Worm (Caenorhabditis elegans) whole organism, midembryonic: ENCODE data around the gene egl-13.

ENCODE experiments used
- T22C8.4 ChIP-seq: fragments of 200-800 bp; sonication (Bioruptor generic); IDR thresholded peaks from 2 replicates; pipeline ENCODE4 v1.3.6; 2022; ENCODE audit warnings: missing genetic modification characterization, missing compliant biosample characterization
- cog-1 ChIP-seq: sonication (generic microtip); optimal IDR thresholded peaks from 2 replicates; lab custom pipeline; 2016; ENCODE audit warnings: missing genetic modification characterization, missing compliant biosample characterization
- flt-1 ChIP-seq: fragments of 200-800 bp; sonication (Bioruptor generic); IDR thresholded peaks from 2 replicates; pipeline ENCODE4 v1.3.6; 2022; ENCODE audit warnings: missing genetic modification characterization, missing compliant biosample characterization
- klf-2 ChIP-seq: fragments of 200-800 bp; sonication (Bioruptor generic); conservative IDR thresholded peaks from 2 replicates; pipeline ENCODE4 v1.3.6; 2022; ENCODE audit warnings: missing genetic modification reagents, missing genetic modification characterization, missing compliant biosample characterization
- med-1 ChIP-seq: sonication (generic microtip); optimal IDR thresholded peaks from 2 replicates; lab custom pipeline; 2017; ENCODE audit warnings: missing genetic modification characterization, mild to moderate bottlenecking, missing compliant biosample characterization, antibody characterized with exemption, missing genetic modification reagents; ENCODE audit not compliant: insufficient read depth
- ref-1 ChIP-seq: fragments of 200-800 bp; sonication (Bioruptor generic); conservative IDR thresholded peaks from 2 replicates; pipeline ENCODE4 v1.3.6; 2022; ENCODE audit warnings: missing genetic modification reagents, missing genetic modification characterization, missing compliant biosample characterization
- tab-1 ChIP-seq: fragments of 200-800 bp; sonication (Bioruptor generic); IDR thresholded peaks from 2 replicates; pipeline ENCODE4 v1.3.6; 2022; ENCODE audit warnings: missing genetic modification characterization, missing compliant biosample characterization
- ztf-23 ChIP-seq: fragments of 200-800 bp; sonication (Bioruptor generic); IDR thresholded peaks from 2 replicates; pipeline ENCODE4 v1.3.6; 2022; ENCODE audit warnings: missing genetic modification reagents, missing genetic modification characterization, missing compliant biosample characterization
- ztf-29 ChIP-seq: fragments of 200-800 bp; sonication (Bioruptor generic); IDR thresholded peaks from 2 replicates; pipeline ENCODE4 v1.3.6; 2022; ENCODE audit warnings: missing genetic modification reagents, missing genetic modification characterization, missing compliant biosample characterization

egl-13 gene

ce11 chrX:5663537-5663936 is at the start of gene egl-13:
Gene egl-13, plus strand, starts transcription at chrX:5663837.
- TF ChIP-seq flt-1 = no peak
- TF ChIP-seq ref-1 (GFP tag; lab: Robert Waterston, UW) = no peak
- TF ChIP-seq cog-1 = no peak
- no peak for TF ChIP-seq T22C8.4
- TF ChIP-seq ztf-23 = no peak
- no peak for TF ChIP-seq tab-1 (GFP tag; lab: Robert Waterston, UW)
- TF ChIP-seq ztf-29 (GFP tag; lab: Robert Waterston, UW) = no peak
- TF ChIP-seq klf-2 (GFP tag; lab: Robert Waterston, UW) = no peak
- no peak for TF ChIP-seq med-1 (GFP tag; lab: Kevin White, UChicago)

DNA sequence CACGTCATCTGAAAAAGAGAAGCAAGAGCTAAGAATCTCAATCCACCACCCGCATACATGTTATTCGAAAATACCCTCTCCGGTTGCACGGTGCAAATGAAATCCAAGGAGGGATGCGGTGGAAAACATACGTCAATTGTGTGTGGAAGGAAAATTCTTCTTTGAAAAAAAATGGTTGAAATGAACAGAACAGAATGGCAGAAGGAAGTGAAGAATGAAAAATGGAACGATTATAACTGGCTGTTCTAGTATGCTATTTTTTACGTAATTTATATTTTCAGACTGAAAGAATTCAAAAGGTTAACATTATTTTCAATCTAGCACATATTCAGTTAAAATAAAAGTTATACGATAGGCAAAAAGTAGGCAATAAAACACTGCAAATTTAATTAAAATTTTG is 47.6 kb upstream of the egl-13 start:
- no peak for TF ChIP-seq T22C8.4
- TF ChIP-seq ref-1 (GFP tag; lab: Robert Waterston, UW) = no peak
- no peak for TF ChIP-seq ztf-29 (GFP tag; lab: Robert Waterston, UW)

DNA sequence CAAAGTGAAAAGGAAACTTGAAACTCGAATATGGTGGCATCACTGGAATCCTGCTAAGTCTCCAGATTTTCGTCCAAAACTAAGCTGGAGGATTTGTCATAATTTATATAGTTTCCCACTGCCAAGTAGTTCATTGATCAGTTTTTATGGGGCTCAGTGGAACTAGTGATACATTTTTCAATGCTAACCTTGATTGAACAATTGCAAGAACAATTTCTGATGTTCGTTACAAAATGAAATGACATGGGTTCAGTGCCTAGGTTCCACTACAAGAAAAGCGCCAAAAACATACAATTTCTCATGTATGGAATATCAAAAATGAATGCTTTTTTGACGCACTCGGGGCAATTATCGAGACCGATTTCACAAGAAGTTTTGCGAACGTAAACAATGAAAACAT is 41.8 kb upstream of the egl-13 start:
- TF ChIP-seq flt-1 (no peak), tab-1 (GFP tag; lab: Robert Waterston, UW) (no peak), ref-1 (GFP tag; lab: Robert Waterston, UW) (no peak), ztf-23 (no peak)

DNA sequence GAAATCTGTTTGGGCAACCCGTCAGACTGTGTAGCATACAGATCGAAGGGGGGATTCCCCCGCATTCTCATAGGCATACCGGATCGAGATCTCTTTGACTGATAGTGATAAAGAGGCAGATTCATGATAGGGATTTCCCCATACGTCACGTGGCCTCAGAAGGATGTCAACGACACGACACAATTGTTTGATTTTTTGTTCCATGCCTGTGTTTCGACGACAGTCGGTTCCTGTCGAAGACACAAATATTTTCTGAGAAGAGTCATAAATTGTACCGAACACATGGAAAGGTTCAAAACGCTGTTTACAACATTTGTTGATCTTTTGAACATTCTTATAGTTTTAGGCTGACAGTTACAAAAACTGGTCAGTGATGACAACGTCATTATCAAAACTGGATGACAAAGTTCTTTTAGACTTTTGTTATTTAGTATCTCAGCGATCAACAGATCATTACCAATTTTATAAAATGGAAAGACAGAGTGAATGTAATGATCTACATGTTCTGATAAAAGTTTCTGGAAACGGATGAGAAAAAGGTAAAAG is 35.1 kb upstream of the egl-13 start:
- TF ChIP-seq flt-1 (no peak), ztf-23 (no peak)

DNA sequence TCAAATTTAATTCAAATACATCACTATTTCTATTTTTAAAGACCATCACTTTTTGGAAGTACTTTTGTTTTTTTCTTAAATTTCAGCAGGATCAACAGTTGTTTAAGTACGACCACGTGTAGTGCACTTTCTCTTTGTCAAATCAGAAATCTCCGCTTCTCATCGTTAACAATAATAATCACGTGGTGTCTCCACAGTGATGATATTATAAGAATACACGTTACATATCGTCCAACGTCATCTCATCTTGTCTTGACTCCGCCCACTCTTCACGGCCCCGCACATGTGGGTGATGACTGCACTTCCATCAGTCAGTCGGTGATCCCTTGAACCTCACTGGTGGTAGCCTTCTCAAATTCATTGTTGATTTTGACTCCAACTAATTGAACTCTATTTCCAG is 33.7 kb upstream of the egl-13 start, which contains the start of gene argn-1:
Gene argn-1, plus strand, starts transcription at position 83 of the 400 bp plus-strand sequence.
- no peak for TF ChIP-seq flt-1
- no peak for TF ChIP-seq ref-1 (GFP tag; lab: Robert Waterston, UW)
- TF ChIP-seq tab-1 (GFP tag; lab: Robert Waterston, UW) = no peak
- no peak for TF ChIP-seq ztf-29 (GFP tag; lab: Robert Waterston, UW)
- no peak for TF ChIP-seq ztf-23
- TF ChIP-seq cog-1 = no peak
- no peak for TF ChIP-seq T22C8.4
- no peak for TF ChIP-seq klf-2 (GFP tag; lab: Robert Waterston, UW)
- no peak for TF ChIP-seq med-1 (GFP tag; lab: Kevin White, UChicago)

ce11 chrX:5631008-5631407 is 32.6 kb upstream of the egl-13 start:
- no peak for TF ChIP-seq ref-1 (GFP tag; lab: Robert Waterston, UW)
- no peak for TF ChIP-seq T22C8.4
- TF ChIP-seq ztf-23 = no peak

ce11 chrX:5631626-5632025 is 32.0 kb upstream of the egl-13 start, which contains the start of gene T22B7.8:
Gene T22B7.8, plus strand, starts transcription at chrX:5631926.
- no peak for TF ChIP-seq klf-2 (GFP tag; lab: Robert Waterston, UW)
- no peak for TF ChIP-seq flt-1
- TF ChIP-seq ztf-23 = no peak
- TF ChIP-seq ref-1 (GFP tag; lab: Robert Waterston, UW) = no peak
- TF ChIP-seq T22C8.4 = no peak
- no peak for TF ChIP-seq cog-1
- TF ChIP-seq tab-1 (GFP tag; lab: Robert Waterston, UW) = no peak
- no peak for TF ChIP-seq ztf-29 (GFP tag; lab: Robert Waterston, UW)
- no peak for TF ChIP-seq med-1 (GFP tag; lab: Kevin White, UChicago)

DNA sequence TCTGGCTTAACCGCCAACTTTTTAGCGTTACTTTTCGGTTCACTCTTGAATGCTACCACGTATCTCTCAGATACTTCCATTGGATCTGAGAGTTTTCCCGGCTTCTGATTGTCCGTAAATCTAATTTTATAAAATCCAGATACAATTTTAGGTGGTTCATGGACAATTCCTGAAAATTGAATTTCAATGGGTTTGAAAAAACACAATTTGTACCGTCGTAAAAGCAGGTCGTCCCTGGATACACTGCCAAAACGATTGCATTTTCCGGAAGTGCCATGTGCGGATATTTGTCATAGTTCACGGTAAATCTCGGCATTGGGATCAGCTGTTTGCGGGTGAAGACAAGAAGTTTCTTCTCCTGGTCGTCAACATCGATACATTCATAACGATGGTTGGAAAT is 24.1 kb upstream of the egl-13 start:
- TF ChIP-seq cog-1 (no peak), ref-1 (GFP tag; lab: Robert Waterston, UW) (no peak), T22C8.4 (no peak), klf-2 (GFP tag; lab: Robert Waterston, UW) (no peak), med-1 (GFP tag; lab: Kevin White, UChicago) (no peak), flt-1 (no peak)

DNA sequence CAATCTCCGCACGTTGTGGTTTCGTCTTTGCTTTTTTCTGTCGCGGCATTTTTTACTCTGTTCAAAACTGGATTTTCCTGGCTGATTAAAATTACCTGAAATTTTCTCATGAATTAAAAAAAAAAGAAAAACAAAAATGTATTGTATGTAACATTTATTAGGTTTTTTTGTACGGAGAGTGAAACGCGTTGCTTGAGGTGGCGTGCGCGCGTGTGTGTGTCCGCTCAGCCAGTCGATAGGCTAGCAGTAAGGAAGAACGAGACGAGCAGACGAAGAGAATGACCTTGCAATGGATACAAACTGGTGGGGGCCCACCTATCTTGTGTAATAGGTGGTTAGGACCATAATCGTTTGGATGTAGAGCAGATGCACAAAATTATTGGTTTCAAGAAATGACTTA is 22.3 kb upstream of the egl-13 start, which contains the start of gene T22B7.4:
Gene T22B7.4, minus strand, starts transcription at position 101 of the 400 bp plus-strand sequence.
- TF ChIP-seq tab-1 (GFP tag; lab: Robert Waterston, UW) = no peak

DNA sequence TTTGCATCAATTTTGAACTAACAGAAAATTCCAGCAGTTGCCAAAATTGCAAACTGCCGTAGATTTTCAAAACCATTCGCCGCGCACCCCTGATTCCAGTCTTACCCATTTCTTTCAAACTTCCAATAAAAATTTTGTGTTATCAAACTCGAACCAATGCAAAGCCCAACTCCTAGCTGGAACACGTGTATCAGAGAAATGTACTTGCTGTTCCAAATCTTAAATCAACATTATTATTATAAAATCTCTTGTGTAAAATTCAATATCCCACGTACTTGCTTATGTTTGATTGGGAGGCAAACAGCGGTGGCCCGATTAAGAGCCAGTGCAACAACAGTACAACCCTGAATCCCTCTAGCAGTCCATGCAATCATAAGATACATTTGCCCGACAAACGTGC is 19.5 kb upstream of the egl-13 start:
- TF ChIP-seq cog-1 = no peak
- no peak for TF ChIP-seq flt-1
- TF ChIP-seq ref-1 (GFP tag; lab: Robert Waterston, UW) = no peak
- no peak for TF ChIP-seq med-1 (GFP tag; lab: Kevin White, UChicago)
- no peak for TF ChIP-seq ztf-29 (GFP tag; lab: Robert Waterston, UW)
- TF ChIP-seq klf-2 (GFP tag; lab: Robert Waterston, UW) = no peak
- TF ChIP-seq T22C8.4 = no peak
- no peak for TF ChIP-seq ztf-23
- no peak for TF ChIP-seq tab-1 (GFP tag; lab: Robert Waterston, UW)

DNA sequence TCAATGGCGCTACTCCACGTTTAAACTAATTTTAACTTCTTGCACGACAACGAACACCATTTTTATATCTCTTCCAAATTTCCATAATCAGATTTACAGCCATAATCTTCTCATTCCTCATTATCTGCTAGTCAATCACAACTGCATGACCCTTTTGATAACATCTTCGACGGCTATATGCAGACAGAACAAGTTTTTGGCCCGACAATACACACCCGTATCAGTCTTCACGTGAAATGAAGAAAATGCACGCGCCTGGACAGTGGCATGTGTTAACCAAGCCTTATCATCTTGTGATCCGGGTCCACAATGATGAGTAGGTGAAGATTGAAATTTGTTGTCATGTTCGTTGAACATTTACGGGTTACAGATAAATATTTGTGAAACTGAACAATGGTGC is 18.0 kb upstream of the egl-13 start:
- TF ChIP-seq ref-1 (GFP tag; lab: Robert Waterston, UW) (no peak), ztf-23 (no peak), flt-1 (no peak), ztf-29 (GFP tag; lab: Robert Waterston, UW) (no peak), klf-2 (GFP tag; lab: Robert Waterston, UW) (no peak), tab-1 (GFP tag; lab: Robert Waterston, UW) (no peak), med-1 (GFP tag; lab: Kevin White, UChicago) (no peak), T22C8.4 (no peak), cog-1 (no peak)
